Fruit fly (Drosophila melanogaster) whole organism, embryonic: Measurements from ENCODE around the gene CG15865.

Experiments used
- Asciz ChIP-seq: fragments of 200-800 bp; sonication (Bioruptor generic); optimal IDR thresholded peaks from 2 replicates; lab custom pipeline; 2017; ENCODE audit warnings: missing biosample characterization, mild to moderate bottlenecking, missing genetic modification characterization, missing genetic modification reagents
- CG12236 ChIP-seq: fragments of 200-800 bp; sonication (Bioruptor generic); optimal IDR thresholded peaks from 2 replicates; lab custom pipeline; 2016; ENCODE audit warnings: missing biosample characterization, missing genetic modification characterization
- CG1233 ChIP-seq: fragments of 200-800 bp; sonication (Bioruptor generic); optimal IDR thresholded peaks from 4 replicates; lab custom pipeline; 2018; ENCODE audit warnings: missing biosample characterization, mild to moderate bottlenecking, missing genetic modification characterization
- CG12659 ChIP-seq: fragments of 200-800 bp; sonication (Bioruptor generic); optimal IDR thresholded peaks from 3 replicates; lab custom pipeline; 2017; ENCODE audit warnings: mild to moderate bottlenecking, missing biosample characterization, missing genetic modification reagents, missing genetic modification characterization
- CG14860 ChIP-seq: fragments of 200-800 bp; sonication (Bioruptor generic); IDR thresholded peaks from 3 replicates; pipeline ENCODE4 v1.3.6; 2022; ENCODE audit warnings: missing biosample characterization, missing genetic modification characterization; ENCODE audit not compliant: partially characterized antibody
- CG15601 ChIP-seq: fragments of 200-800 bp; sonication (Bioruptor generic); optimal IDR thresholded peaks from 3 replicates; lab custom pipeline; 2019; ENCODE audit warnings: missing biosample characterization, mild to moderate bottlenecking, missing genetic modification characterization, moderate library complexity
- CG2129 ChIP-seq: fragments of 200-800 bp; sonication (Bioruptor generic); IDR thresholded peaks from 2 replicates; pipeline ENCODE4 v1.3.6; 2022; ENCODE audit warnings: missing biosample characterization, missing genetic modification characterization; ENCODE audit not compliant: partially characterized antibody
- CG2875 ChIP-seq: fragments of 200-800 bp; sonication (Bioruptor generic); optimal IDR thresholded peaks from 2 replicates; lab custom pipeline; 2017; ENCODE audit warnings: missing biosample characterization, mild to moderate bottlenecking, missing genetic modification characterization, missing genetic modification reagents
- CG33213 ChIP-seq: fragments of 200-800 bp; sonication (Bioruptor generic); optimal IDR thresholded peaks from 3 replicates; lab custom pipeline; 2016; ENCODE audit warnings: missing biosample characterization, missing genetic modification characterization
- CG3847 ChIP-seq: fragments of 200-800 bp; sonication (Bioruptor generic); IDR thresholded peaks from 2 replicates; pipeline ENCODE4 v1.3.6; 2022; ENCODE audit warnings: missing biosample characterization, missing genetic modification characterization
- CG4424 ChIP-seq: fragments of 200-800 bp; sonication (Bioruptor generic); optimal IDR thresholded peaks from 3 replicates; lab custom pipeline; 2016; ENCODE audit warnings: missing biosample characterization, missing genetic modification characterization
- CG8290 ChIP-seq, 3 experiments: fragments of 200-800 bp; sonication (Bioruptor generic); optimal IDR thresholded peaks; 2 replicates each; lab custom pipeline; 2016 to 2019; ENCODE audit warnings: missing biosample characterization in 3 of 3, missing genetic modification characterization in 3 of 3, mild to moderate bottlenecking in 2 of 3, moderate library complexity in 1 of 3
- D19B ChIP-seq: fragments of 200-800 bp; sonication (Bioruptor generic); optimal IDR thresholded peaks from 2 replicates; lab custom pipeline; 2017; ENCODE audit warnings: missing biosample characterization, mild to moderate bottlenecking, missing genetic modification characterization
- Deaf1 ChIP-seq: fragments of 200-800 bp; optimal IDR thresholded peaks from 3 replicates; lab custom pipeline; 2019; ENCODE audit warnings: missing biosample characterization, mild to moderate bottlenecking, missing genetic modification characterization, moderate library complexity
- Dref ChIP-seq: fragments of 200-800 bp; sonication (Bioruptor generic); IDR thresholded peaks from 2 replicates; pipeline ENCODE4 v1.3.6; 2022; ENCODE audit warnings: missing biosample characterization, missing genetic modification characterization
- Ets97D ChIP-seq: fragments of 200-800 bp; sonication (Bioruptor generic); optimal IDR thresholded peaks from 3 replicates; lab custom pipeline; 2016; ENCODE audit warnings: missing biosample characterization, missing genetic modification characterization
- Gug ChIP-seq: fragments of 200-800 bp; sonication (Bioruptor generic); IDR thresholded peaks from 4 replicates; pipeline ENCODE4 v1.3.6; 2022; ENCODE audit warnings: missing biosample characterization, missing genetic modification characterization
- HLH3B ChIP-seq: fragments of 200-800 bp; sonication (Bioruptor generic); IDR thresholded peaks from 2 replicates; pipeline ENCODE4 v1.3.6; 2022; ENCODE audit warnings: missing biosample characterization, missing genetic modification characterization
- HmgZ ChIP-seq: fragments of 200-800 bp; sonication (Bioruptor generic); optimal IDR thresholded peaks from 2 replicates; lab custom pipeline; 2018; ENCODE audit warnings: missing biosample characterization, mild to moderate bottlenecking, missing genetic modification characterization
- Hmr ChIP-seq: fragments of 200-800 bp; sonication (Bioruptor generic); optimal IDR thresholded peaks from 3 replicates; lab custom pipeline; 2017; ENCODE audit warnings: mild to moderate bottlenecking, missing biosample characterization, missing genetic modification reagents, missing genetic modification characterization
- Hr3 ChIP-seq: fragments of 200-800 bp; sonication (Bioruptor generic); optimal IDR thresholded peaks from 3 replicates; lab custom pipeline; 2016; ENCODE audit warnings: missing biosample characterization, missing genetic modification characterization
- Opbp ChIP-seq: fragments of 200-800 bp; sonication (Bioruptor generic); IDR thresholded peaks from 3 replicates; pipeline ENCODE4 v1.3.6; 2022; ENCODE audit warnings: missing biosample characterization, missing genetic modification characterization; ENCODE audit not compliant: partially characterized antibody
- Optix ChIP-seq: fragments of 200-800 bp; sonication (Bioruptor generic); IDR thresholded peaks from 3 replicates; pipeline ENCODE4 v1.3.6; 2022; ENCODE audit warnings: missing biosample characterization, missing genetic modification characterization
- Pdp1 ChIP-seq, 2 experiments: fragments of 200-800 bp; sonication (Bioruptor generic); optimal IDR thresholded peaks; 3 replicates each; lab custom pipeline; 2016; ENCODE audit warnings: missing biosample characterization in 2 of 2, missing genetic modification characterization in 2 of 2, mild to moderate bottlenecking in 1 of 2, moderate library complexity in 1 of 2
- Rx ChIP-seq: fragments of 200-800 bp; sonication (Bioruptor generic); IDR thresholded peaks from 2 replicates; pipeline ENCODE4 v1.3.6; 2022; ENCODE audit warnings: missing biosample characterization, missing genetic modification characterization
- Scr ChIP-seq: fragments of 200-800 bp; sonication (Bioruptor generic); IDR thresholded peaks from 2 replicates; pipeline ENCODE4 v1.3.6; 2022; ENCODE audit warnings: missing biosample characterization, missing genetic modification characterization; ENCODE audit not compliant: partially characterized antibody
- Sox102F ChIP-seq: fragments of 200-800 bp; sonication (Bioruptor generic); optimal IDR thresholded peaks from 2 replicates; lab custom pipeline; 2018; ENCODE audit warnings: missing biosample characterization, mild to moderate bottlenecking, missing genetic modification characterization, moderate library complexity
- ap ChIP-seq: fragments of 200-800 bp; sonication (Bioruptor generic); IDR thresholded peaks from 2 replicates; pipeline ENCODE4 v1.3.6; 2022; ENCODE audit warnings: missing biosample characterization, missing genetic modification characterization
- ato ChIP-seq: fragments of 200-800 bp; sonication (Bioruptor generic); IDR thresholded peaks from 2 replicates; pipeline ENCODE4 v1.3.6; 2022; ENCODE audit warnings: missing biosample characterization, missing genetic modification characterization; ENCODE audit not compliant: partially characterized antibody
- cato ChIP-seq: fragments of 200-800 bp; sonication (Bioruptor generic); optimal IDR thresholded peaks from 2 replicates; lab custom pipeline; 2016; ENCODE audit warnings: missing biosample characterization, missing genetic modification characterization, borderline replicate concordance
- chif ChIP-seq, 2 experiments: fragments of 200-800 bp; sonication (Bioruptor generic); optimal IDR thresholded peaks; 3 replicates each; lab custom pipeline; 2016; ENCODE audit warnings: missing biosample characterization in 2 of 2, missing genetic modification characterization in 2 of 2
- chinmo ChIP-seq: fragments of 200-800 bp; sonication (Bioruptor generic); IDR thresholded peaks from 4 replicates; pipeline ENCODE4 v1.3.6; 2022; ENCODE audit warnings: missing biosample characterization, missing genetic modification characterization; ENCODE audit not compliant: partially characterized antibody
- disco-r ChIP-seq: fragments of 200-800 bp; sonication (Bioruptor generic); optimal IDR thresholded peaks from 2 replicates; lab custom pipeline; 2016; ENCODE audit warnings: missing biosample characterization, missing genetic modification characterization
- h ChIP-seq: fragments of >200 bp; optimal IDR thresholded peaks from 2 replicates; lab custom pipeline; 2017
- nerfin-2 ChIP-seq: fragments of 200-800 bp; sonication (Bioruptor generic); IDR thresholded peaks from 2 replicates; pipeline ENCODE4 v1.3.6; 2022; ENCODE audit warnings: missing biosample characterization, missing genetic modification characterization; ENCODE audit not compliant: partially characterized antibody
- pan ChIP-seq, 4 experiments: fragments of >200 bp in 3 of 4; fragments of 200-800 bp in 1 of 4; sonication (Bioruptor generic) in 1 of 4; optimal IDR thresholded peaks in 3 of 4; IDR thresholded peaks in 1 of 4; 2 replicates each; pipeline versions ENCODE4 v1.3.6 to Lab custom; 2017 to 2022; ENCODE audit warnings: missing biosample characterization in 2 of 4, missing genetic modification characterization in 2 of 4, mixed read lengths in 1 of 4
- pzg ChIP-seq: fragments of 200-800 bp; sonication (Bioruptor generic); optimal IDR thresholded peaks from 3 replicates; lab custom pipeline; 2018; ENCODE audit warnings: missing biosample characterization, mild to moderate bottlenecking, missing genetic modification characterization, moderate library complexity
- shn ChIP-seq: fragments of 200-800 bp; sonication (Bioruptor generic); optimal IDR thresholded peaks from 3 replicates; lab custom pipeline; 2016; ENCODE audit warnings: missing biosample characterization, missing genetic modification characterization
- sna ChIP-seq: fragments of 200-800 bp; sonication (Bioruptor generic); IDR thresholded peaks from 2 replicates; pipeline ENCODE4 v1.3.6; 2022; ENCODE audit warnings: missing biosample characterization, missing genetic modification characterization; ENCODE audit not compliant: partially characterized antibody
- so ChIP-seq: fragments of 200-800 bp; sonication (Bioruptor generic); IDR thresholded peaks from 3 replicates; pipeline ENCODE4 v1.3.6; 2022; ENCODE audit warnings: missing biosample characterization, missing genetic modification characterization
- toy ChIP-seq: fragments of 200-800 bp; sonication (Bioruptor generic); IDR thresholded peaks from 2 replicates; pipeline ENCODE4 v1.3.6; 2022; ENCODE audit warnings: missing biosample characterization, missing genetic modification characterization
- usp ChIP-seq: fragments of >200 bp; optimal IDR thresholded peaks from 2 replicates; lab custom pipeline; 2017; ENCODE audit warnings: missing biosample characterization, missing genetic modification characterization
- wdn ChIP-seq: fragments of 200-800 bp; sonication (Bioruptor generic); IDR thresholded peaks from 2 replicates; pipeline ENCODE4 v1.3.6; 2022; ENCODE audit warnings: missing biosample characterization, missing genetic modification characterization
- wek ChIP-seq: fragments of 200-800 bp; sonication (Bioruptor generic); optimal IDR thresholded peaks from 3 replicates; lab custom pipeline; 2018; ENCODE audit warnings: missing biosample characterization, mild to moderate bottlenecking, missing genetic modification characterization, moderate library complexity
- zen2 ChIP-seq: fragments of 200-800 bp; sonication (Bioruptor generic); IDR thresholded peaks from 3 replicates; pipeline ENCODE4 v1.3.6; 2022; ENCODE audit warnings: missing biosample characterization, missing genetic modification characterization; ENCODE audit not compliant: partially characterized antibody
- zfh1 ChIP-seq: fragments of 200-800 bp; sonication (Bioruptor generic); IDR thresholded peaks from 3 replicates; pipeline ENCODE4 v1.3.6; 2022; ENCODE audit warnings: missing biosample characterization, missing genetic modification characterization

The CG15865 gene

DNA sequence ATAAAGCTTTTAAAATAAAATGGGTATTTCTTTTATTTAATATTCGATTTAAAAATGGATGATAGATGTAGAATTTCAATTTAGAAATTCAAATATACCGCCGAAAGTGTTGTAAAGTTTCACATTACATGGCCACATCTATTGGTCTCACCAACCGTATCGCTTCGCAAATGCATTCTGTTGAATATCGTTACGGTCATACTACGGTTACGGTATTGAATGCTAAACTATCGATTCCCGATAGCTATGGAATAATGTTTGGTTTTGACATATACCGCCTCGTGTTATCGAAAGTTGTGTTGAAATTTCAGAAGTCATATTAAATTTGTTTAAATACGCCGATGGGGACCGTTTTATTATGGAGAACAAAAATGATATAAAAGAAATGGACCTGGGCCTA, 13.2 kb downstream of the CG15865 start, which contains the start of the genes CG32573 and CG42512 (continued):
- TF ChIP-seq CG1233 (GFP tag; lab: Kevin White, UChicago) (no peak), cato (GFP tag; lab: Kevin White, UChicago) (no peak), sna (GFP tag; lab: Robert Waterston, UW) (peak; percentile 59), CG2129 (GFP tag; lab: Robert Waterston, UW) (peak; percentile 42), pzg (GFP tag; lab: Kevin White, UChicago) (peak; percentile 92), Pdp1 (GFP tag; optimal IDR thresholded peaks at IDR 0.05; lab: Kevin White, UChicago) (peak in 1 of 2 experiments; percentile 34), chinmo (peak; percentile 90), usp (GFP tag; lab: Kevin White, UChicago) (no peak), HmgZ (peak; percentile 49), Ets97D (peak; percentile 71), CG33213 (peak; percentile 34), Dref (GFP tag; lab: Robert Waterston, UW) (peak; percentile 77), CG8290 (GFP tag; optimal IDR thresholded peaks at IDR 0.05; lab: Kevin White, UChicago) (no peak), CG8290 (tag; optimal IDR thresholded peaks at IDR 0.05; lab: Kevin White, UChicago) (peak in 1 of 2 experiments; percentile 71), shn (GFP tag; lab: Kevin White, UChicago) (no peak), ato (GFP tag; lab: Robert Waterston, UW) (peak; percentile 48; the same call in 1 of the 2 replicates), Scr (GFP tag; lab: Robert Waterston, UW) (peak; percentile 65), CG3847 (GFP tag; lab: Robert Waterston, UW) (peak; percentile 60), CG12659 (peak; percentile 43), Hmr (GFP tag; lab: Kevin White, UChicago) (peak; percentile 19), CG15601 (tag; lab: Kevin White, UChicago) (peak; percentile 24), nerfin-2 (GFP tag; lab: Robert Waterston, UW) (peak; percentile 65; the same call in 1 of the 2 replicates)

DNA sequence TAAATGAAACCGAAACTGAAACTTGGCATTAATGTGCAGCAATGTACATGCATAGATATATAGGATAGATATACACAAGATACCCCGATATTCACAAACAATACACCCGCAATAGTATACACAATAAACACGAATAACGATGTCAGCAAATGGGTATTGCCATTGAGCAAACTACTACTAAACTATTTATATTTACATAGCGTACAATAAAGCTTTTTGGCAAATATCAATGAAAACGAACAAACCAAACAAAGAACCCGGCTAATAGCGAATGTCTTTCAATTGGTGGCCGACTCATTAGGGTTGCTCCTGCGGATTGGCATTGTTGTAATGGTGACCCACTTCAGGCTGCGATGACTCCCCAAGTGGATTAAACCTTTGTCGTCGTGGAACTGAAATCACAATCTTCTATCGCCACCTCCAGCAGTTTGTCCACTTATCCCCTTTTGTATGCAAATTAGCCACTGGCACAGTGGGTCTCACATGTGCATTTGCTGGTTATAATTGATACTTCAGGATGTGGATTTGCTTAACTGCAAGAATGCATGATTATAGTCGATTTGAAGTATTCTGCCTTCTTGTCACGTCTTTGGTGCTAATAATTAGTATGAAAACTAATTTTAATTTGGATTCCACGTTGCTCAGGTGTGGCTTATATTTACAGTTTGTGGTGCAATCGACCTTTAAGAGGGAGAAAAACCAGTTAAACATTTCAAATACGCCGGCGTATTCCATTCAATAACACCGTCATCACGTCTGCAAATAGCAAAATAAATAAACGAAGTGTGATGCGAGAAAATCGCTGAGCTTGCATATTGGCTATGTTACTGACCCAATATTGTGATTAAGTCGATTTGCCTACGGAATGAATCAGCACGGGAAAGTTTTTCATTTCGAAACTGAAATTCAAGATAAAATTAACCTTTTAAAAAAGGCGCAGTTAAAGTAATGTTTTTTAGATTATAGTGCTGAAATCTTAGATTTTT, 13.9 kb downstream of the CG15865 start:
- TF ChIP-seq Optix (GFP tag; lab: Robert Waterston, UW): peak; percentile 86
- TF ChIP-seq wek (GFP tag; lab: Kevin White, UChicago): no peak
- peak in 1 of 2 experiments; percentile 11 for TF ChIP-seq chif (GFP tag; optimal IDR thresholded peaks at IDR 0.05; lab: Kevin White, UChicago)
- TF ChIP-seq CG14860 (GFP tag; lab: Robert Waterston, UW): no peak
- no peak for TF ChIP-seq disco-r (GFP tag; lab: Kevin White, UChicago)
- no peak for TF ChIP-seq Deaf1 (tag; lab: Kevin White, UChicago)
- TF ChIP-seq Asciz (GFP tag; lab: Kevin White, UChicago): no peak
- TF ChIP-seq Gug (GFP tag; lab: Robert Waterston, UW): no peak
- TF ChIP-seq CG15601 (tag; lab: Kevin White, UChicago): peak; percentile 37
- TF ChIP-seq ap (GFP tag; lab: Robert Waterston, UW): peak; percentile 69
- peak; percentile 43 for TF ChIP-seq Sox102F
- no peak for TF ChIP-seq CG2875 (GFP tag; lab: Kevin White, UChicago)
- no peak for TF ChIP-seq zen2
- TF ChIP-seq toy (GFP tag; lab: Robert Waterston, UW): no peak
- no peak for TF ChIP-seq CG12236 (GFP tag; lab: Kevin White, UChicago)
- no peak for TF ChIP-seq wdn (GFP tag; lab: Robert Waterston, UW)
- no peak for TF ChIP-seq CG4424 (GFP tag; lab: Kevin White, UChicago)
- no peak for TF ChIP-seq pan (optimal IDR thresholded peaks at IDR 0.05; lab: Kevin White, UChicago)
- TF ChIP-seq pan (GFP tag; optimal IDR thresholded peaks at IDR 0.05 in 1 of 2, IDR thresholded peaks at IDR 0.05 in 1 of 2): peak in 1 of 2 experiments; percentile 83
- peak; percentile 84 for TF ChIP-seq zfh1 (GFP tag; lab: Robert Waterston, UW)
- TF ChIP-seq Rx (GFP tag; lab: Robert Waterston, UW): peak; percentile 55
- peak; percentile 67 for TF ChIP-seq Hr3
- TF ChIP-seq h (lab: Kevin White, UChicago): no peak
- TF ChIP-seq so (GFP tag; lab: Robert Waterston, UW): peak; percentile 92
- no peak for TF ChIP-seq D19B (GFP tag; lab: Kevin White, UChicago)
- no peak for TF ChIP-seq Opbp
- peak; percentile 47; the same call in 1 of the 2 replicates for TF ChIP-seq HLH3B (GFP tag; lab: Robert Waterston, UW)
